Worm (Caenorhabditis elegans): ENCODE measurements around the gene F38A1.9.

- no peak for TF ChIP-seq nhr-11 (tag; optimal IDR thresholded peaks at IDR 0.05)
- no peak for TF ChIP-seq fkh-4 (tag; optimal IDR thresholded peaks at IDR 0.05; ENCODE audit: borderline replicate concordance)
- TF ChIP-seq mdl-1 (tag; optimal IDR thresholded peaks at IDR 0.05) = no peak
- TF ChIP-seq snpc-4 (tag; optimal IDR thresholded peaks at IDR 0.05) = no peak
- no peak for TF ChIP-seq jun-1 (tag; optimal IDR thresholded peaks at IDR 0.05)
- TF ChIP-seq ama-1 (optimal IDR thresholded peaks at IDR 0.05) = no peak
These were observed 15.9 kb upstream of the F38A1.9 start, which contains the start of gene clec-169 for ce11 chrIV:1261024-1261423.

Data from whole organism, L1 larva.